Worm (Caenorhabditis elegans) whole organism, L4/young adult: ENCODE measurements around the gene hpo-18.
"Not testable (repeated sequence)": the region's sequence is repeated elsewhere in the genome, so short reads cannot be mapped to it uniquely, and the experiment has no call there.

ENCODE experiments used
- dao-5 ChIP-seq: sonication (generic microtip); optimal IDR thresholded peaks from 2 replicates; lab custom pipeline; 2016; ENCODE audit warnings: missing genotype, missing genetic modification characterization, moderate library complexity, missing compliant biosample characterization
- him-1 ChIP-seq: sonication (generic microtip); optimal IDR thresholded peaks from 2 replicates; lab custom pipeline; 2016; ENCODE audit warnings: missing genotype, missing genetic modification reagents, missing genetic modification characterization, missing compliant biosample characterization

DNA sequence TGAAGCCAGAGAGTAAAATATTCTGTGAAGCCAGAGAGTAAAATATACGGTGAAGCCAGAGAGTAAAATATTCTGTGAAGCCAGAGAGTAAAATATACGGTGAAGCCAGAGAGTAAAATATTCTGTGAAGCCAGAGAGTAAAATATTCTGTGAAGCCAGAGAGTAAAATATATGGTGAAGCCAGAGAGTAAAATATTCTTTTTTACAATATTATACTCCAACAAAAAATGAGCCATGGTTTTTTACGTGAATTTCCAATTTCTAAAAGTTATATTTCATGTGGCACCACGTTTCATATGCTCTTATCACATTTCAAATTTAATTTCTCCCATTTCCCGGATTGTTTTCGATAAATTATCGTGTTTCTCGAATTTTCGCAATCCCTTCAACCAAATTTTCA lies 9.8 kb downstream of the hpo-18 start, which contains the start of gene irld-1:
- not testable (repeated sequence) for TF ChIP-seq him-1, dao-5
